Fruit fly (Drosophila melanogaster) whole organism, prepupa: ENCODE measurements around the gene bnb.

ENCODE experiments used
- Blimp-1 ChIP-seq: fragments of 200-800 bp; sonication (Bioruptor generic); optimal IDR thresholded peaks from 3 replicates; lab custom pipeline; 2017; ENCODE audit warnings: missing biosample characterization, missing genetic modification characterization, mild to moderate bottlenecking, moderate library complexity, missing genetic modification reagents
- CG11294 ChIP-seq: fragments of 200-800 bp; sonication (Bioruptor generic); IDR thresholded peaks from 2 replicates; pipeline ENCODE4 v1.3.6; 2022; ENCODE audit warnings: missing biosample characterization, missing genetic modification characterization
- CG11902 ChIP-seq: fragments of 200-800 bp; sonication (Bioruptor generic); optimal IDR thresholded peaks from 3 replicates; lab custom pipeline; 2016; ENCODE audit warnings: missing biosample characterization, missing genetic modification characterization
- CG15336 ChIP-seq: fragments of 200-800 bp; sonication (Bioruptor generic); IDR thresholded peaks from 2 replicates; pipeline ENCODE4 v1.3.6; 2022; ENCODE audit warnings: missing biosample characterization, missing genetic modification characterization
- CG1621 ChIP-seq: fragments of 200-800 bp; sonication (Bioruptor generic); optimal IDR thresholded peaks from 3 replicates; lab custom pipeline; 2018; ENCODE audit warnings: missing biosample characterization, mild to moderate bottlenecking, missing genetic modification characterization
- CG16779 ChIP-seq: fragments of 200-800 bp; sonication (Bioruptor generic); optimal IDR thresholded peaks from 3 replicates; lab custom pipeline; 2017; ENCODE audit warnings: missing biosample characterization, mild to moderate bottlenecking, missing genetic modification characterization
- CG3032 ChIP-seq: fragments of 200-800 bp; optimal IDR thresholded peaks from 2 replicates; lab custom pipeline; 2019; ENCODE audit warnings: missing biosample characterization, mild to moderate bottlenecking, missing genetic modification characterization, moderate library complexity
- CG31627 ChIP-seq: fragments of 200-800 bp; sonication (Bioruptor generic); optimal IDR thresholded peaks from 3 replicates; lab custom pipeline; 2016; ENCODE audit warnings: missing biosample characterization, missing genetic modification characterization
- CG32006 ChIP-seq: fragments of 200-800 bp; sonication (Bioruptor generic); optimal IDR thresholded peaks from 3 replicates; lab custom pipeline; 2017; ENCODE audit warnings: missing biosample characterization, mild to moderate bottlenecking, missing genetic modification characterization
- CG34406 ChIP-seq: fragments of 200-800 bp; sonication (Bioruptor generic); optimal IDR thresholded peaks from 3 replicates; lab custom pipeline; 2016; ENCODE audit warnings: missing biosample characterization, missing genetic modification characterization
- CG3919 ChIP-seq: fragments of 200-800 bp; sonication (Bioruptor generic); optimal IDR thresholded peaks from 3 replicates; lab custom pipeline; 2016; ENCODE audit warnings: missing biosample characterization, missing genetic modification characterization
- CG6163 ChIP-seq: fragments of 200-800 bp; sonication (Bioruptor generic); IDR thresholded peaks from 3 replicates; pipeline ENCODE4 v1.3.6; 2022; ENCODE audit warnings: missing biosample characterization, missing genetic modification characterization
- CG6276 ChIP-seq: fragments of 200-800 bp; sonication (Bioruptor generic); optimal IDR thresholded peaks from 2 replicates; lab custom pipeline; 2017; ENCODE audit warnings: missing biosample characterization, mild to moderate bottlenecking, missing genetic modification characterization
- CG6792 ChIP-seq: fragments of 200-800 bp; sonication (Bioruptor generic); optimal IDR thresholded peaks from 3 replicates; lab custom pipeline; 2016; ENCODE audit warnings: missing biosample characterization, missing genetic modification characterization
- CG6808 ChIP-seq: fragments of 200-800 bp; sonication (Bioruptor generic); optimal IDR thresholded peaks from 3 replicates; lab custom pipeline; 2017; ENCODE audit warnings: missing biosample characterization, missing genetic modification characterization, mild to moderate bottlenecking, moderate library complexity, missing genetic modification reagents
- CG8119 ChIP-seq: fragments of 200-800 bp; sonication (Bioruptor generic); IDR thresholded peaks from 3 replicates; pipeline ENCODE4 v1.3.6; 2022; ENCODE audit warnings: missing biosample characterization, missing genetic modification characterization
- CG8319 ChIP-seq: fragments of 200-800 bp; sonication (Bioruptor generic); optimal IDR thresholded peaks from 3 replicates; lab custom pipeline; 2016; ENCODE audit warnings: missing biosample characterization, missing genetic modification characterization
- CG8632 ChIP-seq: fragments of 200-800 bp; sonication (Bioruptor generic); optimal IDR thresholded peaks from 3 replicates; lab custom pipeline; 2016; ENCODE audit warnings: missing biosample characterization, missing genetic modification characterization
- CG9139 ChIP-seq: fragments of 200-800 bp; sonication (Bioruptor generic); optimal IDR thresholded peaks from 3 replicates; lab custom pipeline; 2017; ENCODE audit warnings: missing biosample characterization, mild to moderate bottlenecking, missing genetic modification characterization
- Eip75B ChIP-seq: fragments of 200-800 bp; sonication (Bioruptor generic); optimal IDR thresholded peaks from 3 replicates; lab custom pipeline; 2016; ENCODE audit warnings: missing biosample characterization, missing genetic modification characterization
- Eip78C ChIP-seq: fragments of 200-800 bp; sonication (Bioruptor generic); peaks from one replicate; lab custom pipeline; 2016; ENCODE audit warnings: missing biosample characterization, missing genetic modification characterization
- Eip93F ChIP-seq: fragments of 200-800 bp; sonication (Bioruptor generic); optimal IDR thresholded peaks from 2 replicates; lab custom pipeline; 2016; ENCODE audit warnings: missing biosample characterization, mild to moderate bottlenecking, missing genetic modification characterization
- Ets21C ChIP-seq: fragments of 200-800 bp; sonication (Bioruptor generic); optimal IDR thresholded peaks from 3 replicates; lab custom pipeline; 2016; ENCODE audit warnings: missing biosample characterization, missing genetic modification characterization
- Hr38 ChIP-seq: sonication (Bioruptor generic); optimal IDR thresholded peaks from 2 replicates; lab custom pipeline; 2016; ENCODE audit warnings: missing biosample characterization, missing genetic modification characterization
- Hr39 ChIP-seq: fragments of 200-800 bp; sonication (Bioruptor generic); optimal IDR thresholded peaks from 2 replicates; lab custom pipeline; 2016; ENCODE audit warnings: missing biosample characterization, missing genetic modification characterization
- Hr4 ChIP-seq: fragments of 200-800 bp; sonication (Bioruptor generic); optimal IDR thresholded peaks from 3 replicates; lab custom pipeline; 2016; ENCODE audit warnings: missing biosample characterization, missing genetic modification characterization
- Met ChIP-seq: fragments of 200-800 bp; sonication (Bioruptor generic); optimal IDR thresholded peaks from 3 replicates; lab custom pipeline; 2016; ENCODE audit warnings: missing biosample characterization, missing genetic modification characterization
- Sox102F ChIP-seq: fragments of 200-800 bp; sonication (Bioruptor generic); optimal IDR thresholded peaks from 2 replicates; lab custom pipeline; 2016; ENCODE audit warnings: missing biosample characterization, mild to moderate bottlenecking, missing genetic modification characterization
- Sox14 ChIP-seq: fragments of 200-800 bp; sonication (Bioruptor generic); optimal IDR thresholded peaks from 3 replicates; lab custom pipeline; 2016; ENCODE audit warnings: missing biosample characterization, missing genetic modification characterization
- Sox15 ChIP-seq: fragments of 200-800 bp; sonication (Bioruptor generic); optimal IDR thresholded peaks from 3 replicates; lab custom pipeline; 2016; ENCODE audit warnings: missing biosample characterization, missing genetic modification characterization
- acj6 ChIP-seq: fragments of 200-800 bp; sonication (Bioruptor generic); optimal IDR thresholded peaks from 3 replicates; lab custom pipeline; 2016; ENCODE audit warnings: missing biosample characterization, missing genetic modification characterization
- cyc ChIP-seq: fragments of 200-800 bp; sonication (Bioruptor generic); optimal IDR thresholded peaks from 3 replicates; lab custom pipeline; 2016; ENCODE audit warnings: missing biosample characterization, missing genetic modification characterization
- dac ChIP-seq: fragments of 200-800 bp; sonication (Bioruptor generic); optimal IDR thresholded peaks from 2 replicates; lab custom pipeline; 2017; ENCODE audit warnings: missing biosample characterization, mild to moderate bottlenecking, missing genetic modification characterization
- eg ChIP-seq: fragments of 200-800 bp; sonication (Bioruptor generic); IDR thresholded peaks from 3 replicates; pipeline ENCODE4 v1.3.6; 2022; ENCODE audit warnings: missing biosample characterization, missing genetic modification characterization
- fd59A ChIP-seq: fragments of 200-800 bp; sonication (Bioruptor generic); optimal IDR thresholded peaks from 2 replicates; lab custom pipeline; 2017; ENCODE audit warnings: missing biosample characterization, mild to moderate bottlenecking, missing genetic modification characterization, missing genetic modification reagents
- fd85E ChIP-seq: fragments of 200-800 bp; sonication (Bioruptor generic); optimal IDR thresholded peaks from 3 replicates; lab custom pipeline; 2016; ENCODE audit warnings: missing biosample characterization, missing genetic modification characterization
- fkh ChIP-seq: fragments of 200-800 bp; sonication (Bioruptor generic); optimal IDR thresholded peaks from 3 replicates; lab custom pipeline; 2017; ENCODE audit warnings: missing biosample characterization, mild to moderate bottlenecking, missing genetic modification characterization, moderate library complexity
- net ChIP-seq: fragments of 200-800 bp; sonication (Bioruptor generic); optimal IDR thresholded peaks from 3 replicates; lab custom pipeline; 2016; ENCODE audit warnings: missing biosample characterization, missing genetic modification characterization
- pdm3 ChIP-seq: fragments of 200-800 bp; sonication (Bioruptor generic); optimal IDR thresholded peaks from 3 replicates; lab custom pipeline; 2016; ENCODE audit warnings: missing biosample characterization, missing genetic modification characterization
- spab ChIP-seq: fragments of 200-800 bp; sonication (Bioruptor generic); optimal IDR thresholded peaks from 2 replicates; lab custom pipeline; 2017; ENCODE audit warnings: missing biosample characterization, mild to moderate bottlenecking, missing genetic modification characterization, missing genetic modification reagents
- svp ChIP-seq: fragments of 200-800 bp; sonication (Bioruptor generic); peaks from one replicate; lab custom pipeline; 2016; ENCODE audit warnings: missing biosample characterization, missing genetic modification characterization
- topi ChIP-seq: fragments of 200-800 bp; sonication (Bioruptor generic); optimal IDR thresholded peaks from 3 replicates; lab custom pipeline; 2016; ENCODE audit warnings: missing biosample characterization, missing genetic modification characterization
- vri ChIP-seq: fragments of 200-800 bp; sonication (Bioruptor generic); optimal IDR thresholded peaks from 3 replicates; lab custom pipeline; 2016; ENCODE audit warnings: missing biosample characterization, mild to moderate bottlenecking, missing genetic modification characterization

bnb gene

dm6 chrX:18776976-18777925, 20.2 kb downstream of the bnb start (continued):
- TF ChIP-seq CG16779 (tag; lab: Kevin White, UChicago) = no peak
- TF ChIP-seq fd85E = no peak
- peak; percentile 78 for TF ChIP-seq CG1621 (tag; lab: Kevin White, UChicago)
- TF ChIP-seq Sox102F = peak; percentile 38
- peak; percentile 31 for TF ChIP-seq topi
- TF ChIP-seq CG34406 (GFP tag; lab: Kevin White, UChicago) = peak; percentile 32
- peak; percentile 9 for TF ChIP-seq CG3919 (GFP tag; lab: Kevin White, UChicago)
- TF ChIP-seq Sox14 (GFP tag; lab: Kevin White, UChicago) = peak; percentile 76
- peak; percentile 48; the same call in 2 of the 3 replicates for TF ChIP-seq eg (GFP tag; lab: Robert Waterston, UW)
- peak; percentile 55 for TF ChIP-seq CG6808 (GFP tag; lab: Kevin White, UChicago)
- TF ChIP-seq CG11294 (GFP tag; lab: Robert Waterston, UW) = no peak
- no peak for TF ChIP-seq fkh
- TF ChIP-seq spab (GFP tag; lab: Kevin White, UChicago) = no peak
- peak; percentile 49 for TF ChIP-seq CG8632 (GFP tag; lab: Kevin White, UChicago)
- no peak for TF ChIP-seq net (GFP tag; lab: Kevin White, UChicago)
- peak; percentile 45; the same call in 2 of the 3 replicates for TF ChIP-seq CG8119
- peak; percentile 58 for TF ChIP-seq CG31627 (GFP tag; lab: Kevin White, UChicago)
- peak; percentile 20 for TF ChIP-seq CG11902 (GFP tag; lab: Kevin White, UChicago)
- peak; percentile 41; the same call in 1 of the 2 replicates for TF ChIP-seq CG15336 (GFP tag; lab: Robert Waterston, UW)
- TF ChIP-seq Met (GFP tag; lab: Kevin White, UChicago) = peak; percentile 63
- TF ChIP-seq CG6792 = peak; percentile 50
- TF ChIP-seq pdm3 (GFP tag; lab: Kevin White, UChicago) = peak; percentile 35
- no peak for TF ChIP-seq Hr38
- TF ChIP-seq Hr4 (GFP tag; lab: Kevin White, UChicago) = no peak
- peak; percentile 26 for TF ChIP-seq Eip93F (GFP tag; lab: Kevin White, UChicago)
- TF ChIP-seq Eip75B = no peak
- no peak for TF ChIP-seq CG9139 (GFP tag; lab: Kevin White, UChicago)
- peak; percentile 53 for TF ChIP-seq Blimp-1 (GFP tag; lab: Kevin White, UChicago)
- TF ChIP-seq, all 60 proteins: peak for 33

- TF ChIP-seq Eip75B = peak; percentile 82
- TF ChIP-seq CG8632 (GFP tag; lab: Kevin White, UChicago) = peak; percentile 88
- TF ChIP-seq Met (GFP tag; lab: Kevin White, UChicago) = peak; percentile 89
- TF ChIP-seq CG11902 (GFP tag; lab: Kevin White, UChicago) = peak; percentile 67
- peak; percentile 85 for TF ChIP-seq pdm3 (GFP tag; lab: Kevin White, UChicago)
- peak; percentile 42 for TF ChIP-seq dac (GFP tag; lab: Kevin White, UChicago)
- peak; percentile 9 for TF ChIP-seq CG1621 (tag; lab: Kevin White, UChicago)
- TF ChIP-seq CG6163 (GFP tag; lab: Robert Waterston, UW) = peak; percentile 74
- TF ChIP-seq CG9139 (GFP tag; lab: Kevin White, UChicago) = peak; percentile 84
- TF ChIP-seq svp (GFP tag; lab: Kevin White, UChicago) = peak; percentile 88
- TF ChIP-seq Ets21C = peak; percentile 59
- TF ChIP-seq Sox14 (GFP tag; lab: Kevin White, UChicago) = peak; percentile 73
- TF ChIP-seq Eip78C = peak; percentile 97
- TF ChIP-seq CG6808 (GFP tag; lab: Kevin White, UChicago) = peak; percentile 93
- peak; percentile 87 for TF ChIP-seq CG34406 (GFP tag; lab: Kevin White, UChicago)
- peak; percentile 90 for TF ChIP-seq fd59A (GFP tag; lab: Kevin White, UChicago)
- peak; percentile 90 for TF ChIP-seq acj6
- peak; percentile 69 for TF ChIP-seq Hr39 (GFP tag; lab: Kevin White, UChicago)
- peak; percentile 33; the same call in 1 of the 2 replicates for TF ChIP-seq CG11294 (GFP tag; lab: Robert Waterston, UW)
- peak; percentile 68 for TF ChIP-seq CG31627 (GFP tag; lab: Kevin White, UChicago)
- TF ChIP-seq CG6792 = peak; percentile 87
- peak; percentile 75 for TF ChIP-seq CG6276 (GFP tag; lab: Kevin White, UChicago)
- TF ChIP-seq cyc = peak; percentile 74
- TF ChIP-seq Sox102F = peak; percentile 82
- TF ChIP-seq Hr38 = no peak
- TF ChIP-seq fkh = no peak
- TF ChIP-seq vri (GFP tag; lab: Kevin White, UChicago) = peak; percentile 54
- TF ChIP-seq CG32006 (GFP tag; lab: Kevin White, UChicago) = peak; percentile 90
- peak; percentile 70 for TF ChIP-seq CG8319 (GFP tag; lab: Kevin White, UChicago)
- peak; percentile 29 for TF ChIP-seq fd85E
- peak; percentile 80 for TF ChIP-seq Sox15
- TF ChIP-seq CG8119 = peak; percentile 87
- TF ChIP-seq CG16779 (tag; lab: Kevin White, UChicago) = peak; percentile 79
- peak; percentile 72 for TF ChIP-seq CG15336 (GFP tag; lab: Robert Waterston, UW)
- peak; percentile 88 for TF ChIP-seq spab (GFP tag; lab: Kevin White, UChicago)
- TF ChIP-seq CG3032 (tag; lab: Kevin White, UChicago) = peak; percentile 91
Measured at dm6 chrX:18775839-18776538, 21.5 kb downstream of the bnb start.
